Fruit fly (Drosophila melanogaster) whole organism, embryonic: Measurements from ENCODE around the gene Dok.

Source experiments
- Ada2b ChIP-seq: fragments of 200-800 bp; sonication (Bioruptor generic); IDR thresholded peaks from 2 replicates; pipeline ENCODE4 v1.3.6; 2022; ENCODE audit warnings: missing biosample characterization, missing genetic modification characterization
- CG10462 ChIP-seq: fragments of 200-800 bp; sonication (Bioruptor generic); optimal IDR thresholded peaks from 2 replicates; lab custom pipeline; 2016; ENCODE audit warnings: missing biosample characterization, missing genetic modification characterization
- CG11696 ChIP-seq: fragments of 200-800 bp; sonication (Bioruptor generic); IDR thresholded peaks from 2 replicates; pipeline ENCODE4 v1.3.6; 2022; ENCODE audit warnings: missing biosample characterization, missing genetic modification characterization
- CG11723 ChIP-seq: fragments of 200-800 bp; sonication (Bioruptor generic); optimal IDR thresholded peaks from 2 replicates; lab custom pipeline; 2017; ENCODE audit warnings: missing biosample characterization, mild to moderate bottlenecking, missing genetic modification characterization
- CG13775 ChIP-seq: fragments of 200-800 bp; sonication (Bioruptor generic); optimal IDR thresholded peaks from 3 replicates; lab custom pipeline; 2017; ENCODE audit warnings: missing biosample characterization, mild to moderate bottlenecking, missing genetic modification characterization
- CG14860 ChIP-seq: fragments of 200-800 bp; sonication (Bioruptor generic); IDR thresholded peaks from 3 replicates; pipeline ENCODE4 v1.3.6; 2022; ENCODE audit warnings: missing biosample characterization, missing genetic modification characterization; ENCODE audit not compliant: partially characterized antibody
- CG15073 ChIP-seq: fragments of 200-800 bp; sonication (Bioruptor generic); optimal IDR thresholded peaks from 2 replicates; lab custom pipeline; 2016; ENCODE audit warnings: missing biosample characterization, missing genetic modification characterization
- CG15479 ChIP-seq: fragments of 200-800 bp; sonication (Bioruptor generic); optimal IDR thresholded peaks from 3 replicates; lab custom pipeline; 2019; ENCODE audit warnings: missing biosample characterization, mild to moderate bottlenecking, missing genetic modification characterization, moderate library complexity
- CG17385 ChIP-seq: fragments of 200-800 bp; sonication (Bioruptor generic); optimal IDR thresholded peaks from 3 replicates; lab custom pipeline; 2018; ENCODE audit warnings: missing biosample characterization, mild to moderate bottlenecking, missing genetic modification characterization
- CG1792 ChIP-seq: fragments of 200-800 bp; sonication (Bioruptor generic); optimal IDR thresholded peaks from 2 replicates; lab custom pipeline; 2016; ENCODE audit warnings: missing biosample characterization, missing genetic modification characterization
- CG18262 ChIP-seq: fragments of 200-800 bp; optimal IDR thresholded peaks from 3 replicates; lab custom pipeline; 2019; ENCODE audit warnings: missing biosample characterization, mild to moderate bottlenecking, missing genetic modification characterization, moderate library complexity
- CG18619 ChIP-seq: fragments of 200-800 bp; sonication (Bioruptor generic); optimal IDR thresholded peaks from 3 replicates; lab custom pipeline; 2017; ENCODE audit warnings: missing biosample characterization, mild to moderate bottlenecking, missing genetic modification characterization
- CG2678 ChIP-seq: fragments of 200-800 bp; sonication (Bioruptor generic); optimal IDR thresholded peaks from 3 replicates; lab custom pipeline; 2019; ENCODE audit warnings: missing biosample characterization, mild to moderate bottlenecking, missing genetic modification characterization, moderate library complexity
- CG3847 ChIP-seq: fragments of 200-800 bp; sonication (Bioruptor generic); IDR thresholded peaks from 2 replicates; pipeline ENCODE4 v1.3.6; 2022; ENCODE audit warnings: missing biosample characterization, missing genetic modification characterization
- CG3995 ChIP-seq: fragments of 200-800 bp; sonication (Bioruptor generic); optimal IDR thresholded peaks from 3 replicates; lab custom pipeline; 2016; ENCODE audit warnings: missing biosample characterization, missing genetic modification characterization
- CG4820 ChIP-seq: fragments of 200-800 bp; sonication (Bioruptor generic); optimal IDR thresholded peaks from 3 replicates; lab custom pipeline; 2016; ENCODE audit warnings: missing biosample characterization, missing genetic modification characterization
- CG6654 ChIP-seq: fragments of 200-800 bp; sonication (Bioruptor generic); optimal IDR thresholded peaks from 2 replicates; lab custom pipeline; 2017; ENCODE audit warnings: missing biosample characterization, mild to moderate bottlenecking, missing genetic modification characterization
- CG6689 ChIP-seq: fragments of 200-800 bp; sonication (Bioruptor generic); IDR thresholded peaks from 2 replicates; pipeline ENCODE4 v1.3.6; 2022; ENCODE audit warnings: missing biosample characterization, missing genetic modification characterization
- CG6854 ChIP-seq: fragments of 200-800 bp; sonication (Bioruptor generic); optimal IDR thresholded peaks from 3 replicates; lab custom pipeline; 2017; ENCODE audit warnings: missing biosample characterization, mild to moderate bottlenecking, missing genetic modification characterization
- CG8765 ChIP-seq: fragments of 200-800 bp; sonication (Bioruptor generic); IDR thresholded peaks from 2 replicates; pipeline ENCODE4 v1.3.6; 2022; ENCODE audit warnings: missing biosample characterization, missing genetic modification characterization
- CG8924 ChIP-seq: fragments of 200-800 bp; optimal IDR thresholded peaks from 3 replicates; lab custom pipeline; 2019; ENCODE audit warnings: missing biosample characterization, mild to moderate bottlenecking, missing genetic modification characterization, moderate library complexity
- CG9727 ChIP-seq: fragments of 200-800 bp; sonication (Bioruptor generic); optimal IDR thresholded peaks from 3 replicates; lab custom pipeline; 2017; ENCODE audit warnings: missing biosample characterization, mild to moderate bottlenecking, missing genetic modification characterization
- D19A ChIP-seq: fragments of 200-800 bp; optimal IDR thresholded peaks from 3 replicates; lab custom pipeline; 2019; ENCODE audit warnings: missing biosample characterization, mild to moderate bottlenecking, missing genetic modification characterization, moderate library complexity
- Dad ChIP-seq: fragments of 200-800 bp; sonication (Bioruptor generic); optimal IDR thresholded peaks from 3 replicates; lab custom pipeline; 2016; ENCODE audit warnings: missing biosample characterization, missing genetic modification characterization
- Fer3 ChIP-seq: fragments of 200-800 bp; sonication (Bioruptor generic); optimal IDR thresholded peaks from 2 replicates; lab custom pipeline; 2018; ENCODE audit warnings: missing biosample characterization, mild to moderate bottlenecking, missing genetic modification characterization, moderate library complexity
- Gsc ChIP-seq: fragments of 200-800 bp; sonication (Bioruptor generic); IDR thresholded peaks from 2 replicates; pipeline ENCODE4 v1.3.6; 2022; ENCODE audit warnings: missing biosample characterization, missing genetic modification characterization
- HLH4C ChIP-seq: fragments of 200-800 bp; sonication (Bioruptor generic); IDR thresholded peaks from 3 replicates; pipeline ENCODE4 v1.3.6; 2022; ENCODE audit warnings: missing biosample characterization, missing genetic modification characterization; ENCODE audit not compliant: partially characterized antibody
- Hr39 ChIP-seq: fragments of >200 bp; optimal IDR thresholded peaks from 2 replicates; lab custom pipeline; 2017
- Mad ChIP-seq: fragments of 200-800 bp; sonication (Bioruptor generic); optimal IDR thresholded peaks from 2 replicates; lab custom pipeline; 2016; ENCODE audit warnings: missing biosample characterization, missing genetic modification characterization
- Med ChIP-seq: fragments of 200-800 bp; sonication (Bioruptor generic); peaks from one replicate; lab custom pipeline; 2016; ENCODE audit warnings: missing biosample characterization, missing genetic modification characterization, mild to moderate bottlenecking, inconsistent platforms, moderate library complexity
- Meics ChIP-seq: fragments of 200-800 bp; sonication (Bioruptor generic); optimal IDR thresholded peaks from 2 replicates; lab custom pipeline; 2017; ENCODE audit warnings: missing biosample characterization, mild to moderate bottlenecking, missing genetic modification characterization
- Mrtf ChIP-seq: fragments of 200-800 bp; sonication (Bioruptor generic); IDR thresholded peaks from 3 replicates; pipeline ENCODE4 v1.3.6; 2022; ENCODE audit warnings: missing biosample characterization, missing genetic modification characterization
- Nf-YB ChIP-seq: fragments of 200-800 bp; sonication (Bioruptor generic); optimal IDR thresholded peaks from 3 replicates; lab custom pipeline; 2019; ENCODE audit warnings: missing biosample characterization, mild to moderate bottlenecking, missing genetic modification characterization, moderate library complexity
- Ptx1 ChIP-seq: fragments of 200-800 bp; sonication (Bioruptor generic); IDR thresholded peaks from 2 replicates; pipeline ENCODE4 v1.3.6; 2022; ENCODE audit warnings: missing biosample characterization, missing genetic modification characterization
- ato ChIP-seq: fragments of 200-800 bp; sonication (Bioruptor generic); IDR thresholded peaks from 2 replicates; pipeline ENCODE4 v1.3.6; 2022; ENCODE audit warnings: missing biosample characterization, missing genetic modification characterization; ENCODE audit not compliant: partially characterized antibody
- chif ChIP-seq, 2 experiments: fragments of 200-800 bp; sonication (Bioruptor generic); optimal IDR thresholded peaks; 3 replicates each; lab custom pipeline; 2016; ENCODE audit warnings: missing biosample characterization in 2 of 2, missing genetic modification characterization in 2 of 2
- ci ChIP-seq: fragments of 200-800 bp; sonication (Bioruptor generic); IDR thresholded peaks from 3 replicates; pipeline ENCODE4 v1.3.6; 2022; ENCODE audit warnings: missing biosample characterization, missing genetic modification characterization
- dimm ChIP-seq: fragments of 200-800 bp; sonication (Bioruptor generic); IDR thresholded peaks from 2 replicates; pipeline ENCODE4 v1.3.6; 2022; ENCODE audit warnings: missing biosample characterization, missing genetic modification characterization
- fd3F ChIP-seq: fragments of 200-800 bp; sonication (Bioruptor generic); optimal IDR thresholded peaks from 2 replicates; lab custom pipeline; 2018; ENCODE audit warnings: missing biosample characterization, mild to moderate bottlenecking, missing genetic modification characterization, moderate library complexity
- ftz-f1 ChIP-seq: fragments of 200-800 bp; sonication (Bioruptor generic); optimal IDR thresholded peaks from 2 replicates; lab custom pipeline; 2016; ENCODE audit warnings: missing biosample characterization, missing genetic modification characterization
- hkb ChIP-seq, 2 experiments: fragments of 200-800 bp in 1 of 2; fragments of >200 bp in 1 of 2; sonication (Bioruptor generic) in 1 of 2; IDR thresholded peaks in 1 of 2; optimal IDR thresholded peaks in 1 of 2; 2 replicates each; pipeline versions ENCODE4 v1.3.6 to Lab custom; 2017 to 2022; ENCODE audit warnings: missing biosample characterization in 1 of 2, missing genetic modification characterization in 1 of 2
- jumu ChIP-seq: fragments of 200-800 bp; sonication (Bioruptor generic); optimal IDR thresholded peaks from 3 replicates; lab custom pipeline; 2016; ENCODE audit warnings: missing biosample characterization, missing genetic modification characterization
- ken ChIP-seq: fragments of 200-800 bp; sonication (Bioruptor generic); IDR thresholded peaks from 3 replicates; pipeline ENCODE4 v1.3.6; 2022; ENCODE audit warnings: missing biosample characterization, missing genetic modification characterization
- lov ChIP-seq, 2 experiments: fragments of 200-800 bp in 1 of 2; fragments of >200 bp in 1 of 2; sonication (Bioruptor generic) in 1 of 2; IDR thresholded peaks in 1 of 2; optimal IDR thresholded peaks in 1 of 2; 2 replicates in 1 of 2; 3 replicates in 1 of 2; pipeline versions ENCODE4 v1.3.6 to Lab custom; 2017 to 2022; ENCODE audit warnings: missing biosample characterization in 1 of 2, missing genetic modification characterization in 1 of 2
- odd ChIP-seq: fragments of 200-800 bp; sonication (Bioruptor generic); optimal IDR thresholded peaks from 2 replicates; lab custom pipeline; 2017; ENCODE audit warnings: missing biosample characterization, mild to moderate bottlenecking, missing genetic modification characterization
- pnt ChIP-seq: fragments of 200-800 bp; sonication (Bioruptor generic); optimal IDR thresholded peaks from 3 replicates; lab custom pipeline; 2016; ENCODE audit warnings: missing biosample characterization, missing genetic modification characterization
- sens ChIP-seq: fragments of 200-800 bp; sonication (Bioruptor generic); peaks from one replicate; lab custom pipeline; 2016; ENCODE audit warnings: missing biosample characterization, missing genetic modification characterization
- sens-2 ChIP-seq: fragments of 200-800 bp; sonication (Bioruptor generic); IDR thresholded peaks from 2 replicates; pipeline ENCODE4 v1.3.6; 2022; ENCODE audit warnings: missing biosample characterization, missing genetic modification characterization
- tna ChIP-seq: fragments of 200-800 bp; sonication (Bioruptor generic); IDR thresholded peaks from 2 replicates; pipeline ENCODE4 v1.3.6; 2022; ENCODE audit warnings: missing biosample characterization, missing genetic modification characterization; ENCODE audit not compliant: partially characterized antibody

Gene Dok

DNA sequence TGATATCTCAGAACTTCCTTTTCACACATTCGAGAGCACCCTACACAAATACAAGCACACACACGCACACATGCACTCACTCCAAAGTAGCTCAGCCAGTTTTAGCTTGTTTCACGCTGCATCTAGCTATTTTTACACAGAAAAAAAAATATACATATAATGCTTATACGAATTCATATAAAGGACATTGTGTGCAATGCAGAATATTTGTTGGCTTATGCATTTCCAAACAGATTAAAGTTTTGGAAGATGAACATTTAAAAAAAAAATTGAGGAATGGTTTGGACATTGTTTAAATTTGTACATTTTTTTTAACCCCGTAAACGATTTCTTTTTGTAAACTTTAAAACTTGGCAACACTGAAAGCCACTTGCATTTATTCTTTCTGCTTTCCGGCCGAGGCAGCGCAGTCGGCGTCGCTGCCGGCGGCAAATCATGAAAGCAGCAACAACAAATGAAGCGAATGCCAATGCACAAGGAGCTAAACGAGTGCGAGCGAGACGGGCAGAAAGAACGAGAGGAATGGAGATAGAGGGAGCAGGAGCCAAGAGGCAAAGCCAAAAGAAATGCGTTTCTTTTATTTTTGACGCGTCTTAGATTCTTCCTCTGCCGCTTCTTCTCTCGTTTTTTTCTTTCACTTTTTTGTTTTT lies 4.8 kb upstream of the Dok start (continued):
- TF ChIP-seq HLH4C (GFP tag; lab: Robert Waterston, UW) (no peak), dimm (no peak), CG3995 (no peak), tna (GFP tag; lab: Robert Waterston, UW) (no peak), Nf-YB (GFP tag; lab: Kevin White, UChicago) (peak; percentile 67), CG3847 (GFP tag; lab: Robert Waterston, UW) (no peak), Hr39 (lab: Kevin White, UChicago) (no peak), lov (optimal IDR thresholded peaks at IDR 0.05; lab: Kevin White, UChicago) (no peak), lov (GFP tag; IDR thresholded peaks at IDR 0.05; lab: Robert Waterston, UW) (peak; percentile 53; the same call in 1 of the 3 replicates), sens-2 (GFP tag; lab: Robert Waterston, UW) (no peak), CG15479 (GFP tag; lab: Kevin White, UChicago) (no peak), CG15073 (GFP tag; lab: Kevin White, UChicago) (no peak), chif (GFP tag; optimal IDR thresholded peaks at IDR 0.05; lab: Kevin White, UChicago) (peak; percentile 75 to 86), ftz-f1 (GFP tag; lab: Kevin White, UChicago) (no peak), fd3F (no peak), ato (GFP tag; lab: Robert Waterston, UW) (no peak), CG11696 (0 out of 2 replicates have a peak, but pooled peaks have one; percentile 18), Ada2b (GFP tag; lab: Robert Waterston, UW) (no peak), Ptx1 (GFP tag; lab: Robert Waterston, UW) (peak; percentile 56), CG6654 (peak; percentile 29), CG8765 (GFP tag; lab: Robert Waterston, UW) (peak; percentile 37; the same call in 1 of the 2 replicates), odd (GFP tag; lab: Kevin White, UChicago) (peak; percentile 10), Meics (GFP tag; lab: Kevin White, UChicago) (peak; percentile 11), CG18262 (tag; lab: Kevin White, UChicago) (peak; percentile 94), CG14860 (GFP tag; lab: Robert Waterston, UW) (no peak), CG9727 (GFP tag; lab: Kevin White, UChicago) (peak; percentile 89), ci (GFP tag; lab: Robert Waterston, UW) (peak; percentile 74; the same call in 2 of the 3 replicates), D19A (tag; lab: Kevin White, UChicago) (peak; percentile 84), CG17385 (peak; percentile 61), ken (GFP tag; lab: Robert Waterston, UW) (peak; percentile 71), Mad (peak; percentile 54), Med (GFP tag; lab: Kevin White, UChicago) (peak; percentile 70), CG10462 (peak; percentile 56), pnt (GFP tag; lab: Kevin White, UChicago) (peak; percentile 69), CG6854 (GFP tag; lab: Kevin White, UChicago) (no peak), hkb (optimal IDR thresholded peaks at IDR 0.05; lab: Kevin White, UChicago) (no peak), hkb (GFP tag; IDR thresholded peaks at IDR 0.05; lab: Robert Waterston, UW) (peak; percentile 64), CG4820 (GFP tag; lab: Kevin White, UChicago) (peak; percentile 84), jumu (peak; percentile 70), CG18619 (GFP tag; lab: Kevin White, UChicago) (peak; percentile 65), CG1792 (peak; percentile 16), Mrtf (GFP tag; lab: Robert Waterston, UW) (0 out of 3 replicates have a peak, but pooled peaks have one; percentile 29), CG13775 (peak; percentile 80), Dad (GFP tag; lab: Kevin White, UChicago) (peak; percentile 44), CG11723 (GFP tag; lab: Kevin White, UChicago) (peak; percentile 64), CG2678 (peak; percentile 81), CG8924 (peak; percentile 80), sens (GFP tag; lab: Kevin White, UChicago) (peak; percentile 98), Gsc (peak; percentile 36; the same call in 1 of the 2 replicates), CG6689 (GFP tag; lab: Robert Waterston, UW) (peak; percentile 74), Fer3 (peak; percentile 42)
